Fruit fly (Drosophila melanogaster) whole organism, embryonic: Measurements from ENCODE around the gene CG15742.

ENCODE experiments used
- Atf3 ChIP-seq: fragments of 200-800 bp; sonication (Bioruptor generic); optimal IDR thresholded peaks from 3 replicates; lab custom pipeline; 2016; ENCODE audit warnings: missing biosample characterization, missing genetic modification characterization
- CG10431 ChIP-seq: fragments of 200-800 bp; sonication (Bioruptor generic); optimal IDR thresholded peaks from 3 replicates; lab custom pipeline; 2018; ENCODE audit warnings: missing biosample characterization, mild to moderate bottlenecking, missing genetic modification characterization
- CG11696 ChIP-seq: fragments of 200-800 bp; sonication (Bioruptor generic); IDR thresholded peaks from 2 replicates; pipeline ENCODE4 v1.3.6; 2022; ENCODE audit warnings: missing biosample characterization, missing genetic modification characterization
- CG12155 ChIP-seq: fragments of 200-800 bp; sonication (Bioruptor generic); optimal IDR thresholded peaks from 3 replicates; lab custom pipeline; 2016; ENCODE audit warnings: missing biosample characterization, missing genetic modification characterization
- CG14050 ChIP-seq: fragments of 200-800 bp; sonication (Bioruptor generic); IDR thresholded peaks from 3 replicates; pipeline ENCODE4 v1.3.6; 2022; ENCODE audit warnings: missing biosample characterization, missing genetic modification characterization
- CG14965 ChIP-seq: fragments of 200-800 bp; sonication (Bioruptor generic); optimal IDR thresholded peaks from 2 replicates; lab custom pipeline; 2016; ENCODE audit warnings: missing biosample characterization, missing genetic modification characterization, borderline replicate concordance
- CG15696 ChIP-seq: fragments of 200-800 bp; sonication (Bioruptor generic); optimal IDR thresholded peaks from 2 replicates; lab custom pipeline; 2019; ENCODE audit warnings: missing biosample characterization, mild to moderate bottlenecking, missing genetic modification characterization, moderate library complexity
- CG1603 ChIP-seq: fragments of 200-800 bp; sonication (Bioruptor generic); optimal IDR thresholded peaks from 2 replicates; lab custom pipeline; 2019; ENCODE audit warnings: missing biosample characterization, mild to moderate bottlenecking, missing genetic modification characterization, moderate library complexity
- CG18764 ChIP-seq: fragments of 200-800 bp; sonication (Bioruptor generic); optimal IDR thresholded peaks from 3 replicates; lab custom pipeline; 2016; ENCODE audit warnings: missing biosample characterization, missing genetic modification characterization
- CG30403 ChIP-seq: fragments of 200-800 bp; sonication (Bioruptor generic); optimal IDR thresholded peaks from 3 replicates; lab custom pipeline; 2016; ENCODE audit warnings: missing biosample characterization, missing genetic modification characterization
- CG31224 ChIP-seq: fragments of 200-800 bp; sonication (Bioruptor generic); IDR thresholded peaks from 2 replicates; pipeline ENCODE4 v1.3.6; 2022; ENCODE audit warnings: missing biosample characterization, missing genetic modification characterization
- CG3163 ChIP-seq: fragments of 200-800 bp; sonication (Bioruptor generic); optimal IDR thresholded peaks from 3 replicates; lab custom pipeline; 2016; ENCODE audit warnings: missing biosample characterization, missing genetic modification characterization
- CG3407 ChIP-seq: fragments of 200-800 bp; sonication (Bioruptor generic); optimal IDR thresholded peaks from 2 replicates; lab custom pipeline; 2018; ENCODE audit warnings: missing biosample characterization, mild to moderate bottlenecking, missing genetic modification characterization
- CG34224 ChIP-seq: fragments of 200-800 bp; sonication (Bioruptor generic); IDR thresholded peaks from 3 replicates; pipeline ENCODE4 v1.3.6; 2022; ENCODE audit warnings: missing biosample characterization, missing genetic modification characterization; ENCODE audit not compliant: partially characterized antibody
- CG4328 ChIP-seq: fragments of 200-800 bp; sonication (Bioruptor generic); optimal IDR thresholded peaks from 3 replicates; lab custom pipeline; 2017; ENCODE audit warnings: missing biosample characterization, missing genetic modification reagents, missing genetic modification characterization
- CG5180 ChIP-seq: fragments of 200-800 bp; sonication (Bioruptor generic); optimal IDR thresholded peaks from 3 replicates; lab custom pipeline; 2017; ENCODE audit warnings: missing biosample characterization, missing genetic modification characterization, mild to moderate bottlenecking, moderate library complexity, missing genetic modification reagents
- CG6254 ChIP-seq: fragments of 200-800 bp; sonication (Bioruptor generic); optimal IDR thresholded peaks from 3 replicates; lab custom pipeline; 2017; ENCODE audit warnings: mild to moderate bottlenecking, missing biosample characterization, missing genetic modification reagents, missing genetic modification characterization
- CG7271 ChIP-seq: fragments of 200-800 bp; sonication (Bioruptor generic); optimal IDR thresholded peaks from 2 replicates; lab custom pipeline; 2018; ENCODE audit warnings: missing biosample characterization, mild to moderate bottlenecking, missing genetic modification characterization, moderate library complexity
- CG9215 ChIP-seq: fragments of 200-800 bp; sonication (Bioruptor generic); IDR thresholded peaks from 2 replicates; pipeline ENCODE4 v1.3.6; 2022; ENCODE audit warnings: missing biosample characterization, missing genetic modification characterization
- CG9727 ChIP-seq: fragments of 200-800 bp; sonication (Bioruptor generic); optimal IDR thresholded peaks from 3 replicates; lab custom pipeline; 2017; ENCODE audit warnings: missing biosample characterization, mild to moderate bottlenecking, missing genetic modification characterization
- CG9876 ChIP-seq: fragments of 200-800 bp; sonication (Bioruptor generic); optimal IDR thresholded peaks from 2 replicates; lab custom pipeline; 2016; ENCODE audit warnings: missing biosample characterization, missing genetic modification characterization
- CTCF ChIP-seq: fragments of 200-800 bp; sonication (Bioruptor generic); optimal IDR thresholded peaks from 2 replicates; lab custom pipeline; 2017; ENCODE audit warnings: missing biosample characterization, mild to moderate bottlenecking, missing genetic modification characterization, moderate library complexity
- Dip2 ChIP-seq: fragments of 200-800 bp; sonication (Bioruptor generic); IDR thresholded peaks from 2 replicates; pipeline ENCODE4 v1.3.6; 2022; ENCODE audit warnings: missing biosample characterization, missing genetic modification characterization
- Eip74EF ChIP-seq, 2 experiments: fragments of 200-800 bp in 1 of 2; fragments of >200 bp in 1 of 2; sonication (Bioruptor generic) in 1 of 2; optimal IDR thresholded peaks; 2 replicates each; lab custom pipeline; 2017 to 2019; ENCODE audit warnings: missing biosample characterization in 2 of 2, missing genetic modification characterization in 2 of 2, mild to moderate bottlenecking in 1 of 2, moderate library complexity in 1 of 2
- Fer2 ChIP-seq: fragments of 200-800 bp; sonication (Bioruptor generic); optimal IDR thresholded peaks from 2 replicates; lab custom pipeline; 2018; ENCODE audit warnings: missing biosample characterization, mild to moderate bottlenecking, missing genetic modification characterization, moderate library complexity
- Gsc ChIP-seq: fragments of 200-800 bp; sonication (Bioruptor generic); IDR thresholded peaks from 2 replicates; pipeline ENCODE4 v1.3.6; 2022; ENCODE audit warnings: missing biosample characterization, missing genetic modification characterization
- Hmx ChIP-seq: fragments of 200-800 bp; sonication (Bioruptor generic); optimal IDR thresholded peaks from 2 replicates; lab custom pipeline; 2016; ENCODE audit warnings: missing biosample characterization, missing genetic modification characterization
- Jarid2 ChIP-seq: fragments of 200-800 bp; sonication (Bioruptor generic); optimal IDR thresholded peaks from 3 replicates; lab custom pipeline; 2017; ENCODE audit warnings: mild to moderate bottlenecking, missing biosample characterization, missing genetic modification reagents, missing genetic modification characterization
- MBD-R2 ChIP-seq: fragments of 200-800 bp; sonication (Bioruptor generic); IDR thresholded peaks from 2 replicates; pipeline ENCODE4 v1.3.6; 2022; ENCODE audit warnings: missing biosample characterization, missing genetic modification characterization
- Rx ChIP-seq: fragments of 200-800 bp; sonication (Bioruptor generic); IDR thresholded peaks from 2 replicates; pipeline ENCODE4 v1.3.6; 2022; ENCODE audit warnings: missing biosample characterization, missing genetic modification characterization
- Xrp1 ChIP-seq: fragments of 200-800 bp; sonication (Bioruptor generic); IDR thresholded peaks from 2 replicates; pipeline ENCODE4 v1.3.6; 2022; ENCODE audit warnings: missing biosample characterization, missing genetic modification characterization
- bbx ChIP-seq: fragments of 200-800 bp; sonication (Bioruptor generic); IDR thresholded peaks from 2 replicates; pipeline ENCODE4 v1.3.6; 2022; ENCODE audit warnings: missing biosample characterization, missing genetic modification characterization; ENCODE audit not compliant: partially characterized antibody
- dm ChIP-seq: fragments of 200-800 bp; sonication (Bioruptor generic); optimal IDR thresholded peaks from 3 replicates; lab custom pipeline; 2016; ENCODE audit warnings: missing biosample characterization, missing genetic modification characterization
- ken ChIP-seq: fragments of 200-800 bp; sonication (Bioruptor generic); IDR thresholded peaks from 3 replicates; pipeline ENCODE4 v1.3.6; 2022; ENCODE audit warnings: missing biosample characterization, missing genetic modification characterization
- lola ChIP-seq, 3 experiments: fragments of >200 bp in 2 of 3; fragments of 200-800 bp in 1 of 3; sonication (Bioruptor generic) in 1 of 3; optimal IDR thresholded peaks; 2 replicates each; lab custom pipeline; 2017 to 2019; ENCODE audit warnings: missing biosample characterization in 3 of 3, missing genetic modification characterization in 3 of 3, mild to moderate bottlenecking in 1 of 3, moderate library complexity in 1 of 3
- luna ChIP-seq: fragments of 200-800 bp; sonication (Bioruptor generic); optimal IDR thresholded peaks from 2 replicates; lab custom pipeline; 2016; ENCODE audit warnings: missing biosample characterization, missing genetic modification characterization
- maf-S ChIP-seq: fragments of 200-800 bp; sonication (Bioruptor generic); optimal IDR thresholded peaks from 2 replicates; lab custom pipeline; 2016; ENCODE audit warnings: missing biosample characterization, missing genetic modification characterization
- mam ChIP-seq: fragments of 200-800 bp; sonication (Bioruptor generic); optimal IDR thresholded peaks from 3 replicates; lab custom pipeline; 2016; ENCODE audit warnings: missing biosample characterization, missing genetic modification characterization
- oc ChIP-seq: fragments of 200-800 bp; sonication (Bioruptor generic); optimal IDR thresholded peaks from 2 replicates; lab custom pipeline; 2018; ENCODE audit warnings: missing biosample characterization, mild to moderate bottlenecking, missing genetic modification characterization, moderate library complexity
- odd ChIP-seq: fragments of 200-800 bp; sonication (Bioruptor generic); optimal IDR thresholded peaks from 2 replicates; lab custom pipeline; 2017; ENCODE audit warnings: missing biosample characterization, mild to moderate bottlenecking, missing genetic modification characterization
- otp ChIP-seq: fragments of 200-800 bp; sonication (Bioruptor generic); IDR thresholded peaks from 3 replicates; pipeline ENCODE4, ENCODE4 v1.3.6; 2022; ENCODE audit warnings: missing biosample characterization, missing genetic modification characterization
- pnt ChIP-seq: fragments of 200-800 bp; sonication (Bioruptor generic); optimal IDR thresholded peaks from 3 replicates; lab custom pipeline; 2016; ENCODE audit warnings: missing biosample characterization, missing genetic modification characterization
- prd ChIP-seq, 3 experiments: fragments of >200 bp in 2 of 3; fragments of 200-800 bp in 1 of 3; sonication (Bioruptor generic) in 1 of 3; optimal IDR thresholded peaks in 2 of 3; IDR thresholded peaks in 1 of 3; 2 replicates in 2 of 3; 3 replicates in 1 of 3; pipeline versions ENCODE4 v1.3.6 to Lab custom; 2017 to 2022; ENCODE audit warnings: missing biosample characterization in 1 of 3, missing genetic modification characterization in 1 of 3
- pzg ChIP-seq: fragments of 200-800 bp; sonication (Bioruptor generic); optimal IDR thresholded peaks from 3 replicates; lab custom pipeline; 2018; ENCODE audit warnings: missing biosample characterization, mild to moderate bottlenecking, missing genetic modification characterization, moderate library complexity
- sim ChIP-seq: fragments of 200-800 bp; sonication (Bioruptor generic); IDR thresholded peaks from 2 replicates; pipeline ENCODE4 v1.3.6; 2022; ENCODE audit warnings: missing biosample characterization, missing genetic modification characterization
- sr ChIP-seq: fragments of 200-800 bp; sonication (Bioruptor generic); IDR thresholded peaks from 3 replicates; pipeline ENCODE4 v1.3.6; 2022; ENCODE audit warnings: missing biosample characterization, missing genetic modification characterization
- tx ChIP-seq: fragments of 200-800 bp; sonication (Bioruptor generic); optimal IDR thresholded peaks from 2 replicates; lab custom pipeline; 2016; ENCODE audit warnings: missing biosample characterization, missing genetic modification characterization
- unpg ChIP-seq: fragments of 200-800 bp; sonication (Bioruptor generic); optimal IDR thresholded peaks from 3 replicates; lab custom pipeline; 2018; ENCODE audit warnings: missing biosample characterization, mild to moderate bottlenecking, missing genetic modification characterization, moderate library complexity
- zfh2 ChIP-seq: fragments of 200-800 bp; sonication (Bioruptor generic); optimal IDR thresholded peaks from 2 replicates; lab custom pipeline; 2016; ENCODE audit warnings: missing biosample characterization, missing genetic modification characterization

The CG15742 gene

dm6 chrX:13232406-13233195, 25.7 kb downstream of the CG15742 start (continued):
- TF ChIP-seq CG11696 (GFP tag; lab: Robert Waterston, UW) (peak; percentile 59), Hmx (GFP tag; lab: Kevin White, UChicago) (no peak), pzg (GFP tag; lab: Kevin White, UChicago) (no peak), otp (peak; percentile 77), Jarid2 (GFP tag; lab: Kevin White, UChicago) (peak; percentile 17), CG15696 (no peak), CG9727 (GFP tag; lab: Kevin White, UChicago) (peak; percentile 66), CG30403 (GFP tag; lab: Kevin White, UChicago) (peak; percentile 78), Xrp1 (GFP tag; lab: Robert Waterston, UW) (peak; percentile 81), mam (GFP tag; lab: Kevin White, UChicago) (peak; percentile 46), CG4328 (peak; percentile 17), maf-S (GFP tag; lab: Kevin White, UChicago) (peak; percentile 47), CG7271 (tag; lab: Kevin White, UChicago) (no peak), Eip74EF (GFP tag; optimal IDR thresholded peaks at IDR 0.05; lab: Kevin White, UChicago) (peak in 1 of 2 experiments; percentile 46), pnt (peak; percentile 70), CG3163 (GFP tag; lab: Kevin White, UChicago) (peak; percentile 35), CG6254 (GFP tag; lab: Kevin White, UChicago) (peak; percentile 45), CG14965 (no peak), CG14050 (GFP tag; lab: Robert Waterston, UW) (peak; percentile 82), sr (GFP tag; lab: Robert Waterston, UW) (peak; percentile 55; the same call in 1 of the 3 replicates), luna (GFP tag; lab: Kevin White, UChicago) (no peak), CG3407 (GFP tag; lab: Kevin White, UChicago) (peak; percentile 70), CTCF (GFP tag; lab: Kevin White, UChicago) (no peak), sim (GFP tag; lab: Robert Waterston, UW) (peak; percentile 52; the same call in 1 of the 2 replicates), CG10431 (GFP tag; lab: Kevin White, UChicago) (no peak), CG1603 (peak; percentile 93), CG9215 (peak; percentile 50; the same call in 1 of the 2 replicates), Atf3 (GFP tag; lab: Kevin White, UChicago) (peak; percentile 68), dm (GFP tag; lab: Kevin White, UChicago) (peak; percentile 44), MBD-R2 (GFP tag; lab: Robert Waterston, UW) (peak; percentile 41; the same call in 1 of the 2 replicates), odd (GFP tag; lab: Kevin White, UChicago) (peak; percentile 35), oc (tag; lab: Kevin White, UChicago) (peak; percentile 88), CG12155 (GFP tag; lab: Kevin White, UChicago) (peak; percentile 36), CG31224 (GFP tag; lab: Robert Waterston, UW) (peak; percentile 54), prd (optimal IDR thresholded peaks at IDR 0.05; lab: Kevin White, UChicago) (no peak), prd (GFP tag; IDR thresholded peaks at IDR 0.05; lab: Robert Waterston, UW) (peak; percentile 83), CG18764 (GFP tag; lab: Kevin White, UChicago) (peak; percentile 7), unpg (GFP tag; lab: Kevin White, UChicago) (peak; percentile 76), Rx (GFP tag; lab: Robert Waterston, UW) (peak; percentile 73), ken (GFP tag; lab: Robert Waterston, UW) (peak; percentile 82), Gsc (no peak), CG34224 (GFP tag; lab: Robert Waterston, UW) (no peak), Fer2 (tag; lab: Kevin White, UChicago) (peak; percentile 21), CG5180 (GFP tag; lab: Kevin White, UChicago) (peak; percentile 70), Dip2 (GFP tag; lab: Robert Waterston, UW) (no peak), lola (GFP tag; optimal IDR thresholded peaks at IDR 0.05; lab: Kevin White, UChicago) (peak in 1 of 3 experiments; percentile 45), zfh2 (peak; percentile 36), tx (peak; percentile 43), CG9876 (GFP tag; lab: Kevin White, UChicago) (no peak), bbx (GFP tag; lab: Robert Waterston, UW) (no peak)
